Worm (Caenorhabditis elegans): ENCODE data around the gene D1014.13.
A peak's percentile ranks its signal among the peaks of the same experiment; 100 is the strongest.

The D1014.13 gene

DNA sequence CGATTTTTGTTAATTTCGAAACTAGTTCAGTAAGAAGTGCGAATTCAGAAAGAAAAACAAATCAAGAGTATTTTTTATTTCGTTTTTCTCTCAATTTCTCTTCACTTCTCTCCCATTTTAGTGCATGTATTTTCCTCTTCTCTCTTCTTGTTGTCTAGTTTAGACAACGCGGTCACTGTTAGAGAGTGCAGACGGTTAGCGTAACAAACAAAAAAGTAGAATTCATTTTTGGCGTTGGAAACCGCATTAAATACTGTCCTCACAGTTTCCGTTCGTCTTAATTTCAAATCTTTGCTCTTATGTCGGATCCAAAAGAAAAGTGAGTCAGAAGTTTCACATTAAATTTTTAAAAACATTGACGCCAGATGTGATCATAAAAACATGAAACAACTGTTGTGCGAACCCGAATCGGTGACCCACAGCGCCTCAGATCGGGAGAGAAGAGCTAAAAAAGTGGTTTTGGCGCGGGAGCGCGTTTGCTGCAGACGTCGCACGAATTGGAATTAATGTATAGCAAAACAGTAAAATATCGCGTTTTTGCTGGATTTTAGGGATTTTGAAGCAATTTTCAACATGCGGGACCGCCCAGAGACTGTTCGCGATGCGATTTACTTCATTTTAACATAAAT, 33.6 kb downstream of the D1014.13 start, which contains the start of gene srp-7 (continued):
- TF ChIP-seq fkh-3 (tag; optimal IDR thresholded peaks at IDR 0.05), result no peak
- no peak for TF ChIP-seq him-1 (tag; optimal IDR thresholded peaks at IDR 0.05)
- no peak for TF ChIP-seq B0019.2 (GFP tag; conservative IDR thresholded peaks at IDR 0.05)
- peak; percentile 70; the same call in 1 of the 2 replicates for TF ChIP-seq hmg-1.2 (GFP tag; IDR thresholded peaks at IDR 0.05)
- TF ChIP-seq dpl-1 (GFP tag; optimal IDR thresholded peaks at IDR 0.05), result no peak
- TF ChIP-seq madf-6 (GFP tag; IDR thresholded peaks at IDR 0.05), result 0 out of 2 replicates have a peak, but pooled peaks have one; percentile 28
- TF ChIP-seq snpc-1.1 (tag; optimal IDR thresholded peaks at IDR 0.05; ENCODE audit: insufficient read depth), result no peak
- peak; percentile 84 for TF ChIP-seq mcd-1 (GFP tag; IDR thresholded peaks at IDR 0.05)
- TF ChIP-seq F33H1.4 (GFP tag; IDR thresholded peaks at IDR 0.05), result 0 out of 2 replicates have a peak, but pooled peaks have one; percentile 10
- no peak for TF ChIP-seq T07F8.4 (tag; optimal IDR thresholded peaks at IDR 0.05)
- no peak for TF ChIP-seq pbrm-1 (GFP tag; IDR thresholded peaks at IDR 0.05)
- no peak for TF ChIP-seq madf-3 (GFP tag; IDR thresholded peaks at IDR 0.05)
- TF ChIP-seq ccch-3 (GFP tag; optimal IDR thresholded peaks at IDR 0.05), result no peak
- no peak for TF ChIP-seq hrde-1 (tag; optimal IDR thresholded peaks at IDR 0.05; ENCODE audit: borderline replicate concordance)
- TF ChIP-seq Y67H2A.10 (GFP tag; conservative IDR thresholded peaks at IDR 0.05), result 0 out of 2 replicates have a peak, but pooled peaks have one; percentile 24
- no peak for TF ChIP-seq mxl-1 (tag; optimal IDR thresholded peaks at IDR 0.05)
- no peak for TF ChIP-seq lsy-27 (tag; optimal IDR thresholded peaks at IDR 0.05; ENCODE audit: borderline replicate concordance, insufficient read depth)
- TF ChIP-seq ekl-4 (GFP tag; IDR thresholded peaks at IDR 0.05), result no peak
- TF ChIP-seq ceh-100 (GFP tag; IDR thresholded peaks at IDR 0.05), result peak; percentile 89
- no peak for TF ChIP-seq rcor-1 (GFP tag; IDR thresholded peaks at IDR 0.05)
- TF ChIP-seq ceh-58 (GFP tag; IDR thresholded peaks at IDR 0.05), result no peak
- TF ChIP-seq ZK185.1 (tag; optimal IDR thresholded peaks at IDR 0.05; ENCODE audit: poor library complexity, severe bottlenecking), result no peak
- TF ChIP-seq Y95B8A.8 (GFP tag; IDR thresholded peaks at IDR 0.05), result no peak
- TF ChIP-seq lin-40 (tag; optimal IDR thresholded peaks at IDR 0.05), result peak; percentile 31
- no peak for TF ChIP-seq bed-2 (GFP tag; IDR thresholded peaks at IDR 0.05)
- TF ChIP-seq rpc-1 (optimal IDR thresholded peaks at IDR 0.05), result no peak
- TF ChIP-seq rpc-1 (tag; optimal IDR thresholded peaks at IDR 0.05), result no peak
- no peak for TF ChIP-seq attf-5 (GFP tag; optimal IDR thresholded peaks at IDR 0.05)
- no peak for TF ChIP-seq tbx-9 (tag; optimal IDR thresholded peaks at IDR 0.05; ENCODE audit: borderline replicate concordance)
- no peak for TF ChIP-seq snpc-4 (GFP tag; optimal IDR thresholded peaks at IDR 0.05)
- TF ChIP-seq snpc-4 (tag; optimal IDR thresholded peaks at IDR 0.05), result no peak
- no peak for TF ChIP-seq F22D6.2 (tag; optimal IDR thresholded peaks at IDR 0.05)
- TF ChIP-seq ama-1 (optimal IDR thresholded peaks at IDR 0.05), result no peak
- TF ChIP-seq ama-1 (GFP tag; optimal IDR thresholded peaks at IDR 0.05), result no peak
- TF ChIP-seq mes-4 (tag; optimal IDR thresholded peaks at IDR 0.05), result no peak
- TF ChIP-seq Y79H2A.3 (GFP tag; conservative IDR thresholded peaks at IDR 0.05), result no peak
- no peak for TF ChIP-seq ceh-91 (GFP tag; IDR thresholded peaks at IDR 0.05)
- peak; percentile 27 for TF ChIP-seq nhr-80 (tag; optimal IDR thresholded peaks at IDR 0.05)
- TF ChIP-seq K11D2.4 (GFP tag; IDR thresholded peaks at IDR 0.05), result no peak
- 0 out of 2 replicates have a peak, but pooled peaks have one; percentile 44 for TF ChIP-seq ztf-25 (GFP tag; IDR thresholded peaks at IDR 0.05)
- 0 out of 2 replicates have a peak, but pooled peaks have one; percentile 20 for TF ChIP-seq C06A6.2 (GFP tag; conservative IDR thresholded peaks at IDR 0.05)
- no peak for TF ChIP-seq repo-1 (tag; optimal IDR thresholded peaks at IDR 0.05)
- TF ChIP-seq let-607 (tag; optimal IDR thresholded peaks at IDR 0.05), result no peak
- no peak for TF ChIP-seq lin-54 (GFP tag; optimal IDR thresholded peaks at IDR 0.05)
- TF ChIP-seq D2030.7 (GFP tag; IDR thresholded peaks at IDR 0.05), result peak; percentile 47; the same call in 1 of the 2 replicates
- no peak for TF ChIP-seq gei-17 (GFP tag; optimal IDR thresholded peaks at IDR 0.05)
- TF ChIP-seq F10E7.11 (tag; optimal IDR thresholded peaks at IDR 0.05), result no peak
- no peak for TF ChIP-seq chd-7 (tag; optimal IDR thresholded peaks at IDR 0.05)
